Fruit fly (Drosophila melanogaster) whole organism, wandering third instar larva: ENCODE measurements around the gene wts.

Experiments
- Abd-B ChIP-seq: fragments of >200 bp; optimal IDR thresholded peaks from 2 replicates; lab custom pipeline; 2017; ENCODE audit warnings: missing biosample characterization, missing genetic modification characterization
- CG32264 ChIP-seq: fragments of 200-800 bp; sonication (Bioruptor generic); optimal IDR thresholded peaks from 2 replicates; lab custom pipeline; 2016; ENCODE audit warnings: missing biosample characterization, missing genetic modification characterization
- CG9705 ChIP-seq: fragments of 200-800 bp; sonication (Bioruptor generic); optimal IDR thresholded peaks from 2 replicates; lab custom pipeline; 2018; ENCODE audit warnings: missing biosample characterization, mild to moderate bottlenecking, missing genetic modification characterization
- CrebA ChIP-seq: fragments of 200-800 bp; sonication (Bioruptor generic); optimal IDR thresholded peaks from 2 replicates; lab custom pipeline; 2016; ENCODE audit warnings: missing biosample characterization, mild to moderate bottlenecking, missing genetic modification characterization, borderline replicate concordance
- Dfd ChIP-seq: fragments of >200 bp; optimal IDR thresholded peaks from 2 replicates; lab custom pipeline; 2017; ENCODE audit warnings: missing biosample characterization, missing genetic modification characterization
- Dif ChIP-seq: fragments of 200-275, 200-300 bp; sonication (Bioruptor generic); optimal IDR thresholded peaks from 2 replicates; lab custom pipeline; 2018; ENCODE audit warnings: missing biosample characterization, missing genetic modification characterization; ENCODE audit not compliant: partially characterized antibody
- GATAd ChIP-seq: sonication (Bioruptor generic); optimal IDR thresholded peaks from 2 replicates; lab custom pipeline; 2016; ENCODE audit warnings: missing biosample characterization, missing genetic modification characterization
- Hnf4 ChIP-seq: fragments of 200-800 bp; sonication (Bioruptor generic); optimal IDR thresholded peaks from 2 replicates; lab custom pipeline; 2016; ENCODE audit warnings: missing biosample characterization, mild to moderate bottlenecking, missing genetic modification characterization
- Hr78 ChIP-seq: fragments of >200 bp; optimal IDR thresholded peaks from 2 replicates; lab custom pipeline; 2017; ENCODE audit warnings: missing biosample characterization, missing genetic modification characterization
- Hr83 ChIP-seq: fragments of 200-300 bp; sonication (Bioruptor generic); optimal IDR thresholded peaks from 2 replicates; lab custom pipeline; 2016; ENCODE audit warnings: missing biosample characterization, mild to moderate bottlenecking, missing genetic modification characterization, moderate library complexity; ENCODE audit not compliant: poor library complexity, severe bottlenecking
- Jra ChIP-seq: sonication (Bioruptor generic); optimal IDR thresholded peaks from 2 replicates; lab custom pipeline; 2016; ENCODE audit warnings: missing biosample characterization, missing genetic modification characterization
- Mio ChIP-seq: sonication (Bioruptor generic); optimal IDR thresholded peaks from 2 replicates; lab custom pipeline; 2016; ENCODE audit warnings: missing biosample characterization, missing genetic modification characterization
- N ChIP-seq: fragments of >200 bp; optimal IDR thresholded peaks from 2 replicates; lab custom pipeline; 2018; ENCODE audit warnings: missing biosample characterization, missing external identifiers, missing genetic modification characterization
- OdsH ChIP-seq: fragments of 200-800 bp; sonication (Bioruptor generic); optimal IDR thresholded peaks from 2 replicates; lab custom pipeline; 2016; ENCODE audit warnings: missing biosample characterization, mild to moderate bottlenecking, missing genetic modification characterization
- Rel ChIP-seq, 2 experiments: fragments of 200-800 bp; sonication (Bioruptor generic) in 1 of 2; optimal IDR thresholded peaks; 2 replicates in 1 of 2; 3 replicates in 1 of 2; lab custom pipeline; 2016 to 2019; ENCODE audit warnings: mild to moderate bottlenecking in 2 of 2, missing biosample characterization in 2 of 2, missing genetic modification characterization in 2 of 2, moderate library complexity in 1 of 2
- Sp1 ChIP-seq: fragments of 200-800 bp; sonication (Bioruptor generic); optimal IDR thresholded peaks from 3 replicates; lab custom pipeline; 2019; ENCODE audit warnings: missing biosample characterization, mild to moderate bottlenecking, missing genetic modification characterization, moderate library complexity
- Vsx2 ChIP-seq: fragments of 200-300, 225-300 bp; sonication (Bioruptor generic); optimal IDR thresholded peaks from 2 replicates; lab custom pipeline; 2018; ENCODE audit warnings: missing biosample characterization, missing genetic modification characterization; ENCODE audit not compliant: partially characterized antibody
- br ChIP-seq: fragments of 200-800 bp; sonication (Bioruptor generic); optimal IDR thresholded peaks from 2 replicates; lab custom pipeline; 2016; ENCODE audit warnings: missing biosample characterization, missing genetic modification characterization
- brk ChIP-seq: fragments of 200-800 bp; sonication (Bioruptor generic); optimal IDR thresholded peaks from 2 replicates; lab custom pipeline; 2016; ENCODE audit warnings: missing biosample characterization, mild to moderate bottlenecking, missing genetic modification characterization
- dl ChIP-seq, 2 experiments: fragments of 175-275, 200-275 bp in 1 of 2; fragments of 200-275 bp in 1 of 2; sonication (Bioruptor generic); optimal IDR thresholded peaks; lab custom pipeline; 2018; ENCODE audit warnings: mild to moderate bottlenecking in 2 of 2, missing biosample characterization in 2 of 2, missing genetic modification characterization in 2 of 2, moderate library complexity in 2 of 2; ENCODE audit not compliant: partially characterized antibody in 2 of 2, insufficient read depth in 1 of 2
- dmrt93B ChIP-seq: fragments of 200-800 bp; sonication (Bioruptor generic); optimal IDR thresholded peaks from 2 replicates; lab custom pipeline; 2018; ENCODE audit warnings: missing biosample characterization, mild to moderate bottlenecking, missing genetic modification characterization
- dsf ChIP-seq: sonication (Bioruptor generic); optimal IDR thresholded peaks from 2 replicates; lab custom pipeline; 2016; ENCODE audit warnings: missing biosample characterization, missing genetic modification characterization, borderline replicate concordance
- ey ChIP-seq: fragments of 200-800 bp; sonication (Bioruptor generic); optimal IDR thresholded peaks from 2 replicates; lab custom pipeline; 2016; ENCODE audit warnings: missing biosample characterization, missing genetic modification characterization
- foxo ChIP-seq, 2 experiments: fragments of 200-800 bp; sonication (Bioruptor generic); optimal IDR thresholded peaks; 2 replicates in 1 of 2; 3 replicates in 1 of 2; lab custom pipeline; 2016 to 2017; ENCODE audit warnings: missing biosample characterization in 2 of 2, missing genetic modification characterization in 2 of 2
- fru ChIP-seq: fragments of 200-800 bp; sonication (Bioruptor generic); optimal IDR thresholded peaks from 3 replicates; lab custom pipeline; 2016; ENCODE audit warnings: missing biosample characterization, mild to moderate bottlenecking, missing genetic modification characterization
- h ChIP-seq: fragments of 200-800 bp; sonication (Bioruptor generic); optimal IDR thresholded peaks from 3 replicates; lab custom pipeline; 2016; ENCODE audit warnings: missing biosample characterization, mild to moderate bottlenecking, missing genetic modification characterization
- jim ChIP-seq: fragments of 175-275, 200-325 bp; sonication (Bioruptor generic); optimal IDR thresholded peaks from 2 replicates; lab custom pipeline; 2016; ENCODE audit warnings: missing biosample characterization, mild to moderate bottlenecking, missing genetic modification characterization
- lola ChIP-seq: fragments of >200 bp; optimal IDR thresholded peaks from 2 replicates; lab custom pipeline; 2017; ENCODE audit warnings: missing biosample characterization, missing genetic modification characterization
- psq ChIP-seq: fragments of 200-800 bp; sonication (Bioruptor generic); optimal IDR thresholded peaks from 3 replicates; lab custom pipeline; 2017; ENCODE audit warnings: missing biosample characterization, mild to moderate bottlenecking, missing genetic modification characterization, moderate library complexity
- rgr ChIP-seq: fragments of 200-800 bp; sonication (Bioruptor generic); optimal IDR thresholded peaks from 3 replicates; lab custom pipeline; 2016; ENCODE audit warnings: missing biosample characterization, mild to moderate bottlenecking, missing genetic modification characterization
- sage ChIP-seq: fragments of 200-800 bp; sonication (Bioruptor generic); optimal IDR thresholded peaks from 2 replicates; lab custom pipeline; 2016; ENCODE audit warnings: missing biosample characterization, mild to moderate bottlenecking, missing genetic modification characterization
- sv ChIP-seq: fragments of 200-800 bp; sonication (Bioruptor generic); optimal IDR thresholded peaks from 3 replicates; lab custom pipeline; 2016; ENCODE audit warnings: missing biosample characterization, missing genetic modification characterization
- tai ChIP-seq: sonication (Bioruptor generic); optimal IDR thresholded peaks from 2 replicates; lab custom pipeline; 2016; ENCODE audit warnings: missing biosample characterization, missing genetic modification characterization
- usp ChIP-seq: fragments of >200 bp; optimal IDR thresholded peaks from 2 replicates; lab custom pipeline; 2017; ENCODE audit warnings: missing biosample characterization, missing genetic modification characterization
- woc ChIP-seq: sonication (Bioruptor generic); optimal IDR thresholded peaks from 2 replicates; lab custom pipeline; 2016; ENCODE audit warnings: missing biosample characterization, mild to moderate bottlenecking, missing genetic modification characterization

wts gene

DNA sequence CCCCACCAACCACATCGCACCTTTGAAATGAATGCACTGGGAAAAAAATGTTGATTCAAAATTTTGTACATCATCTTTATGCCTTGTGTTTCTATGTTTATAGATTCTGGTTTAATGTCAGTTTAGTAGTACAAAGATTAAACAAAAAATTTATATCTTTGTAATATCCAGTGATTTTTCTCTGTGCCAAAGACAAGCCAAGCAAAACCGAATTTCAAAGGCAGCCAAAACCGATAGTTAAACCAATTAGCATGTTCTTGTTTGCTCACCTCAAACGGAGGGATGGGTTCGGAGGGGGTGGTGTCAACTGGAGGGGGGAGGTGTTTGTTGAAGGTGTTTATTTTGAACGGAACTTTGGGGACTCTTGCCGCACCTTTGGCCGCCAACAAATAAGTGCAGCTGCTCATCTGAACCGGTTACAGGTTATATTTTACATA, 7.5 kb upstream of the wts start (continued):
- TF ChIP-seq usp (GFP tag; lab: Kevin White, UChicago), result no peak
- TF ChIP-seq sv (GFP tag; lab: Kevin White, UChicago), result peak; percentile 59
- TF ChIP-seq dl (GFP tag; optimal IDR thresholded peaks at IDR 0.05; lab: Kevin White, UChicago; ENCODE audit: insufficient read depth in 1 of 2, partially characterized antibody in 2 of 2), result no peak
- TF ChIP-seq CG9705 (GFP tag; lab: Kevin White, UChicago), result no peak
- TF ChIP-seq Mio, result no peak
- TF ChIP-seq lola (GFP tag; lab: Kevin White, UChicago), result no peak

DNA sequence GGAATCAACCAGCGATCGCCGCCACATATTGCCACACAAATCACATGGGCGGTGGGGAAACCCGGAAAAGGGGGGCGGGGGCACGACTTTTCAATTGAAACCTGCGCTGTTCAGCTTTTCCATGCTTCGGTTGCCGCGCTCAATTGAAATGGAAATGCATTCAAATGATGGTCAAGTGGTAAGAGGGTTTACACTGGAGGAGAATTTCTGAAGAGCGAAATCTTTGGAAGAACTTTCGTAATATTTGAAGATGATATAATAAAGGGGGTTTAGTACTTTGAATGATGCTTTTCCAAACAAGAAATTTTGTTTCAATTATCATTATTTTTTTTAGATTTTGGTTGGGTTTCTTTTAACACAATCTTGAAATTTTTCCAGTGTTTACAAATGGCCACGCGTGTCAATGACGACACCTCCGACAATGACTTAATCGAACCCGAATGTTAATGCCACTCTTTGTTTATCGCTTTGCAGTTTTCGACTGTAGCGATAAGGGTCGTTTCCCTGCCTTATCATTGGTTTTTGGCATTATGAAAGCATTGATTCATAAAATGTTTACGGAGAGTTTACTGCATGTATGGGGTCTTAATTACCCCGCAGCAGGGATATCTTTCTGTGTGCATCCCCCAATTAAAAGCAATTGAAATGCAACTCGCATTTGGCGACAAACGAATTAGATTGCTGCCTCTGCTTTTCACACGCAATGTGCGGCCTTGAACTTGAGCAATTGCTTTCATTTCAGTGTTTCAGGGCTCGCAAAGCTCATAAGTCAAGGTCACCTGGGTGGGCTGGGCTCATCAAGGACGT, 6.2 kb upstream of the wts start:
- no peak for TF ChIP-seq N (GFP tag; lab: Kevin White, UChicago)
- peak; percentile 18 for TF ChIP-seq dmrt93B (GFP tag; lab: Kevin White, UChicago)
- peak; percentile 30 for TF ChIP-seq Sp1 (GFP tag; lab: Kevin White, UChicago)
- peak; percentile 33 for TF ChIP-seq Hnf4 (GFP tag; lab: Kevin White, UChicago)
- TF ChIP-seq foxo (GFP tag; optimal IDR thresholded peaks at IDR 0.05; lab: Kevin White, UChicago), result peak in 1 of 2 experiments; percentile 56
- peak; percentile 37 for TF ChIP-seq br (GFP tag; lab: Kevin White, UChicago)
- no peak for TF ChIP-seq CrebA (GFP tag; lab: Kevin White, UChicago)
- TF ChIP-seq fru (GFP tag; lab: Kevin White, UChicago), result peak; percentile 50
- no peak for TF ChIP-seq GATAd (GFP tag; lab: Kevin White, UChicago)
- TF ChIP-seq usp (GFP tag; lab: Kevin White, UChicago), result no peak
- no peak for TF ChIP-seq brk (GFP tag; lab: Kevin White, UChicago)
- TF ChIP-seq OdsH (GFP tag; lab: Kevin White, UChicago), result peak; percentile 57
- TF ChIP-seq dl (GFP tag; optimal IDR thresholded peaks at IDR 0.05; lab: Kevin White, UChicago; ENCODE audit: insufficient read depth in 1 of 2, partially characterized antibody in 2 of 2), result no peak
- TF ChIP-seq h (GFP tag; lab: Kevin White, UChicago), result peak; percentile 84
- TF ChIP-seq sage (GFP tag; lab: Kevin White, UChicago), result no peak
- no peak for TF ChIP-seq jim (GFP tag; lab: Kevin White, UChicago)
- TF ChIP-seq rgr (GFP tag; lab: Kevin White, UChicago), result peak; percentile 70
- peak; percentile 34 for TF ChIP-seq Hr83 (GFP tag; lab: Kevin White, UChicago)
- peak; percentile 59 for TF ChIP-seq ey
- no peak for TF ChIP-seq Rel (GFP tag; optimal IDR thresholded peaks at IDR 0.05; lab: Kevin White, UChicago)
- TF ChIP-seq Rel (tag; optimal IDR thresholded peaks at IDR 0.05; lab: Kevin White, UChicago), result peak; percentile 94
- peak; percentile 48 for TF ChIP-seq psq
- peak; percentile 35 for TF ChIP-seq tai (GFP tag; lab: Kevin White, UChicago)

DNA sequence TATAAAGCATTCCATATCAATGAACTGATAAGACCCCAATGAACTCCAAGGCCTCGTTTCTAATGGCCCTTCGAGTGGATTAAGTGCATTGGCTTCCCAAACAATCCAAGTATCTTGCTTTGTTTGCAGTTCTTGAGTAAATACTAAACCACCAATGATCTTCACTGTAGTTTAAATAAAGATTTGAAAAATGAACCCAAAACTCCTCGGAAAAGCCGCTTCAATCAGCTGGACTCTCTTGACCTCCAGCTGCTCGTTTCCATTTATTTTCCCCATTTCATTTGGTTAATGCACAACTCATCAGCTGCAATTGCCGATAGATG, 5.6 kb upstream of the wts start:
- no peak for TF ChIP-seq Mio
- TF ChIP-seq psq, result no peak

DNA sequence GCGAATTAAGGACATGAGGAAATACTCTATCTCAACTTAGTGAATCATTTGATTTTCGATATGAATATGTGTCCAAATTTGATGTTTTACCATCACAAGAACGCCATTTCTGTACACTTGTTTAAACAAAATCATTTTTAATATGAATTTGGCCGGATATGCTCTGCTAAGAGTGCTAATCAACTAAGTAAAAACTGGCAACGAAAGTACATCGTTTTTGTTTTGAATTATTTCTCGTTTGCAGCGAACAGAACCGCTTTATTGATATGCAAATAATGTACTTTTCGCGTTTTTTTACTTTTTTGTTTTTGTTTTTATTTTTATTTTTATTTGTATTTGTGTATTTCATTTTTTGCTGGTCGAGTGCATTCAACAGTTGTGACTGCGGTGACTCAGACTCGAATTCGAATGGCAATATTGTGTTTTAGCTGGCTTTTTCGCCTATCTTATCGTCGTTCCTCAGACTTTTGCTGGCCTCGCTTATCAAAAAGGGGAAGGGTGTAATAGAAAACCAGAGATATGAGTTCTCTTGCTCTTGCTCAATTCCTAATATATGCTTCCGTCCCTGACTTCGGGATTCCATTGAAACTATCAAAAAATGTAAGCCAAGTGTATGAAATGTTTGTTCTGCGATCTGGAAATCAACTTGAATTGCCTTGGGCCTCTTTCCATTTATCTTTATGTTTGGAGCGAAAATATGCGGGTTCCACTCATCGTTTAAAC, 5.0 kb upstream of the wts start:
- TF ChIP-seq usp (GFP tag; lab: Kevin White, UChicago) (no peak), brk (GFP tag; lab: Kevin White, UChicago) (peak; percentile 80), foxo (GFP tag; optimal IDR thresholded peaks at IDR 0.05; lab: Kevin White, UChicago) (peak; percentile 81 to 85), CrebA (GFP tag; lab: Kevin White, UChicago) (no peak), CG9705 (GFP tag; lab: Kevin White, UChicago) (no peak), woc (GFP tag; lab: Kevin White, UChicago) (peak; percentile 58), sage (GFP tag; lab: Kevin White, UChicago) (peak; percentile 33), Dif (GFP tag; lab: Kevin White, UChicago) (no peak), lola (GFP tag; lab: Kevin White, UChicago) (no peak), Rel (GFP tag; optimal IDR thresholded peaks at IDR 0.05; lab: Kevin White, UChicago) (peak; percentile 14), Rel (tag; optimal IDR thresholded peaks at IDR 0.05; lab: Kevin White, UChicago) (peak; percentile 74), Mio (no peak), Hnf4 (GFP tag; lab: Kevin White, UChicago) (peak; percentile 68), ey (peak; percentile 85), rgr (GFP tag; lab: Kevin White, UChicago) (peak; percentile 82), OdsH (GFP tag; lab: Kevin White, UChicago) (peak; percentile 73), N (GFP tag; lab: Kevin White, UChicago) (no peak), GATAd (GFP tag; lab: Kevin White, UChicago) (no peak), fru (GFP tag; lab: Kevin White, UChicago) (peak; percentile 77), Dfd (GFP tag; lab: Kevin White, UChicago) (no peak), h (GFP tag; lab: Kevin White, UChicago) (peak; percentile 84), Sp1 (GFP tag; lab: Kevin White, UChicago) (peak; percentile 68), dmrt93B (GFP tag; lab: Kevin White, UChicago) (peak; percentile 43), Vsx2 (GFP tag; lab: Kevin White, UChicago) (no peak), dl (GFP tag; optimal IDR thresholded peaks at IDR 0.05; lab: Kevin White, UChicago; ENCODE audit: insufficient read depth in 1 of 2, partially characterized antibody in 2 of 2) (no peak), jim (GFP tag; lab: Kevin White, UChicago) (no peak), Jra (GFP tag; lab: Kevin White, UChicago) (peak; percentile 59), CG32264 (GFP tag; lab: Kevin White, UChicago) (peak; percentile 48), Hr78 (no peak), Abd-B (GFP tag; lab: Kevin White, UChicago) (no peak), dsf (GFP tag; lab: Kevin White, UChicago) (peak; percentile 9), sv (GFP tag; lab: Kevin White, UChicago) (no peak)
